Worm (Caenorhabditis elegans): ENCODE measurements around the gene F02A9.1.

DNA sequence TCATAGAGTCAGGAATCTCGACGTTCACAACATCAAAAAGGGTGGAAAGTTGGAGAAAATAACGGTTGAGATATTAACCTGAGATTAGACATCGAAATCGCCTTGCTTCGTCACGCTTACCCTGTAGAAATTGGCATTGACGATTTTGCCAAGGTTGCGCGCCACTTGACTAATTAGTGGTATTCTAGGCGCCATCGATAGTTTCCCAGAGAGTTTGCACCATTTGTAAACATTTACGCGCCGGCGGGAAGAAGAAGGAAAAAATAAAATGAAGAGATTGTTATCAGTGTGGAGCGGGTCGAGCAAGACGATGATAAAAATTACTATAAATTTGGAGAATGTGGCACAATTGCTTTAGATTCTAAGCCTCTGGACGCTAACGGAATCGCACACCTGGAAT, 32.7 kb upstream of the F02A9.1 start:
- no peak for TF ChIP-seq lin-39 (tag; optimal IDR thresholded peaks at IDR 0.05)
- no peak for TF ChIP-seq daf-12 (tag; optimal IDR thresholded peaks at IDR 0.05)
- TF ChIP-seq fos-1 (tag; optimal IDR thresholded peaks at IDR 0.05) = no peak
- TF ChIP-seq mdl-1 (tag; optimal IDR thresholded peaks at IDR 0.05) = no peak
- no peak for TF ChIP-seq F44E2.7 (GFP tag; IDR thresholded peaks at IDR 0.05)
- no peak for TF ChIP-seq ama-1 (optimal IDR thresholded peaks at IDR 0.05)
- TF ChIP-seq dmd-8 (GFP tag; IDR thresholded peaks at IDR 0.05) = no peak
- TF ChIP-seq nhr-28 (tag; optimal IDR thresholded peaks at IDR 0.05) = no peak
